Worm (Caenorhabditis elegans): ENCODE data around the gene lin-33.

DNA sequence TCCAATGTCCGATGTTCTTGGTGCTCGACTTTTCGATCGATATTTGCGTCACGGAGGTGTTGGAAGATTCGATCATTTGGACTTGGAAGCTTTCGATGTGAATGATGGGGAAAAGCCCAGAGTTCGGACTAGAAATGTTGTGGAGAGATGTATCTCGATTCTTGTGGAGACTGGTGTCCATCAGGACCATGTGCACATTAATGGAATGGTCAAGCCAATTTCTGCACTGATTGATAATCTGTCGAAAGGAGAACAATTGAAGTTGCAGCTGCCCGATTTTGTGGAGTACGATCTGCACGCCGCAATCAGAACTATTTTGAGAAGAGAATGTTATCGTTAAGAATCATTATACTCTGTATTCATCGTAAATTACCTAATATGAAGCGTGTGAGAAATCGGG is 6.7 kb downstream of the lin-33 start:
- TF ChIP-seq flt-1 (GFP tag; IDR thresholded peaks at IDR 0.05), result no peak
- no peak for TF ChIP-seq cog-1 (tag; optimal IDR thresholded peaks at IDR 0.05)
- TF ChIP-seq tab-1 (GFP tag; IDR thresholded peaks at IDR 0.05), result no peak
- TF ChIP-seq ztf-29 (GFP tag; IDR thresholded peaks at IDR 0.05), result no peak
- TF ChIP-seq ref-1 (GFP tag; conservative IDR thresholded peaks at IDR 0.05), result no peak
- no peak for TF ChIP-seq T22C8.4 (GFP tag; IDR thresholded peaks at IDR 0.05)
- no peak for TF ChIP-seq ztf-23 (GFP tag; IDR thresholded peaks at IDR 0.05)

Data from whole organism, midembryonic.